Worm (Caenorhabditis elegans): ENCODE results near the gene Y62H9A.14.

Gene Y62H9A.14

DNA sequence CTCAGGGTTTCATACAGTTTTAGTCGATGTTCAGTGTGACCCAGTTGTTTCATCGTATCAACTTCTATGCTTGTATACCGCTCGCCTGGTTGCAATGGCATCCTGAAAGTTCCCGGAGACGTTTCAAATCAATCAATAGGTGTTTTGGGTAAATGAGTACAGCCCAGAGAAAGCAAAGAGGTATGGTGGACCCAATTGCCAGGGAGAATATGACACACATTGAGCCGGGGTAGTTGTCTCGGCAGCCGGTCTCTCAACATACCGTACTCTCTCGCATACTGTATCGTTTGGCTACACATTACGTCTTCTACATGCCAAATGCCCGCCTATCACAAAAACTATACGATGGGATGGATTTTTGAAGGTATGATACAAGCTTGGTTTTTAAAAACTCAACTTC, 23.0 kb upstream of the Y62H9A.14 start, which contains the start of gene Y62H9A.9 (continued):
- TF ChIP-seq ztf-3 (GFP tag; optimal IDR thresholded peaks at IDR 0.05) (no peak), attf-5 (GFP tag; optimal IDR thresholded peaks at IDR 0.05) (no peak), sdz-38 (tag; optimal IDR thresholded peaks at IDR 0.05) (no peak), ama-1 (optimal IDR thresholded peaks at IDR 0.05) (no peak), ama-1 (GFP tag; optimal IDR thresholded peaks at IDR 0.05) (no peak), attf-6 (GFP tag; IDR thresholded peaks at IDR 0.05) (no peak)

DNA sequence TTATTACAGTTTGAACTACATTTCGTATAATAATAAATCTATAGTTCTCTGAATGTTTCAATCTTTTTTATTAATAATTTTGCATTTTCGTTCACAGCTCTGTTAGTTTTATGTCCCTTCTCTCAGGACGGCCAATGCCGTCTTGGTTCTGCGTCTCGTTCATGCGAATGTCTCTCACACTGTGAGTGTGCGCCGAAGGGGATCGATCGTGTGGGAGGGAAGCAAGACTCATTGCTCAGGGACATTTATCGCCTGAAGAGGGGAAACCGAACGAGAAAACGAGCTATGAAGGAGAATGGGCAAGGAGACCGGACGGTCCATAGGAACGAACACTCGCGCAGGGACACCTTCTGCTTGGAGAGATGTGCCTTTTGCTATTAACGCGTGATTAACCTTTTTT, 22.0 kb upstream of the Y62H9A.14 start:
- TF ChIP-seq tbx-9 (tag; optimal IDR thresholded peaks at IDR 0.05; ENCODE audit: borderline replicate concordance) (no peak), lsy-27 (tag; optimal IDR thresholded peaks at IDR 0.05; ENCODE audit: borderline replicate concordance, insufficient read depth) (no peak), K12H6.12 (tag; optimal IDR thresholded peaks at IDR 0.05) (no peak), ekl-4 (GFP tag; IDR thresholded peaks at IDR 0.05) (no peak), fkh-3 (tag; optimal IDR thresholded peaks at IDR 0.05) (no peak), ceh-91 (GFP tag; IDR thresholded peaks at IDR 0.05) (no peak), lin-35 (GFP tag; optimal IDR thresholded peaks at IDR 0.05) (no peak), bed-1 (GFP tag; IDR thresholded peaks at IDR 0.05) (no peak), mes-4 (tag; optimal IDR thresholded peaks at IDR 0.05) (no peak), zfh-2 (GFP tag; conservative IDR thresholded peaks at IDR 0.05) (no peak), D2030.7 (GFP tag; IDR thresholded peaks at IDR 0.05) (no peak), F55B11.4 (tag; optimal IDR thresholded peaks at IDR 0.05; ENCODE audit: borderline replicate concordance, insufficient read depth) (no peak), unc-130 (GFP tag; optimal IDR thresholded peaks at IDR 0.05) (no peak), B0336.3 (GFP tag; IDR thresholded peaks at IDR 0.05) (no peak), Y56A3A.18 (GFP tag; IDR thresholded peaks at IDR 0.05) (no peak), nfyb-1 (GFP tag; IDR thresholded peaks at IDR 0.05) (no peak), B0019.2 (GFP tag; conservative IDR thresholded peaks at IDR 0.05) (no peak), ccch-3 (GFP tag; optimal IDR thresholded peaks at IDR 0.05) (no peak)

DNA sequence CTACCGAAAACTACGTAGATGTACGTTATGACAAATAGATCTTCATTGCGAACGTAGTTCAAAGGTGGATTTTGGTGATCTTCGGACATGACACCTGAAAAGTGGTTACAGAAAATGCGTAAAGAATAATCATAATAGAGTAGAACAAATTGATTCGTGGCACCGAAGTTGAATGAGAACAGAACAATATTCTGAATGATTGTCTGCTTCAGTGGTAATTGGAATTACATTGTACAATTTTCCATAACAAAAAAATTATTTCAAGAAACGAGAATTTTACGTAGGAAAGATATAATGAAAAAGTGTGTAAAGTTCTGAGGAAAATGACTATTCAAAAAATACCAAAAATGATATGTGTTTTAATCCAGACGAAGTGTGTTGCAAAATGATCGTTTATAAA, 18.4 kb upstream of the Y62H9A.14 start, which contains the start of gene Y62H9A.10:
Gene Y62H9A.10, minus strand, starts transcription at position 101 of the 400 bp plus-strand sequence.
- TF ChIP-seq hrde-1 (tag; optimal IDR thresholded peaks at IDR 0.05; ENCODE audit: borderline replicate concordance): no peak
- TF ChIP-seq ama-1 (optimal IDR thresholded peaks at IDR 0.05): no peak
- no peak for TF ChIP-seq ama-1 (GFP tag; optimal IDR thresholded peaks at IDR 0.05)
- no peak for TF ChIP-seq nfya-1 (tag; optimal IDR thresholded peaks at IDR 0.05; ENCODE audit: borderline replicate concordance, insufficient read depth)
- no peak for TF ChIP-seq egl-44 (GFP tag; IDR thresholded peaks at IDR 0.05)
- no peak for TF ChIP-seq Y95B8A.8 (GFP tag; IDR thresholded peaks at IDR 0.05)
- TF ChIP-seq F33H1.4 (GFP tag; IDR thresholded peaks at IDR 0.05): no peak
- TF ChIP-seq F37B4.10 (GFP tag; IDR thresholded peaks at IDR 0.05): no peak
- no peak for TF ChIP-seq ceh-91 (GFP tag; IDR thresholded peaks at IDR 0.05)
- TF ChIP-seq atf-7 (tag; optimal IDR thresholded peaks at IDR 0.05): no peak
- TF ChIP-seq ztf-28 (GFP tag; IDR thresholded peaks at IDR 0.05): no peak
- TF ChIP-seq nhr-27 (tag; optimal IDR thresholded peaks at IDR 0.05): no peak

DNA sequence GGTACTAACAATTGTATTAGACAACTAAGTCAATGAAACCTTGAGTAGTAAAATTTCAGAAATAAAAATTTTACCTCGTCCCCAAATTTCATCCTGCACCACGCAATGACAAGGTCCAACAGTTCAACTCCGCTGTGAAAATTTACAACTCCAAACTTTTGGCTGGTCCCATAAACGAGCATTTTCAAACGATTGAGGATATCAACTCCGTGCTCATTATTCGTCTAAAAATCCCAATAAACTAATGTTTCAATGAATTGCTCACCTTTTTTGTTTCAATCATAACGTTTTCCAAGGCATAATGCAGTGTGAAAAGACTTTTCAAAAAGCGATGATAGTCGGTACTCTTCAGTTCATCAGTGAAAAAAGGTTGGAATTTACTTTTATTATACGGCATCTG, 14.4 kb upstream of the Y62H9A.14 start:
- TF ChIP-seq egl-18 (GFP tag; IDR thresholded peaks at IDR 0.05): no peak
- TF ChIP-seq T26A5.8 (tag; optimal IDR thresholded peaks at IDR 0.05): no peak
- no peak for TF ChIP-seq ztf-3 (GFP tag; optimal IDR thresholded peaks at IDR 0.05)
- no peak for TF ChIP-seq nhr-179 (tag; optimal IDR thresholded peaks at IDR 0.05)
- no peak for TF ChIP-seq lsy-27 (tag; optimal IDR thresholded peaks at IDR 0.05; ENCODE audit: borderline replicate concordance, insufficient read depth)
- TF ChIP-seq snpc-1.3 (tag; optimal IDR thresholded peaks at IDR 0.05; ENCODE audit: insufficient read depth): no peak
- no peak for TF ChIP-seq D2030.7 (GFP tag; IDR thresholded peaks at IDR 0.05)
- no peak for TF ChIP-seq let-607 (tag; optimal IDR thresholded peaks at IDR 0.05)
- no peak for TF ChIP-seq mcd-1 (GFP tag; IDR thresholded peaks at IDR 0.05)
- no peak for TF ChIP-seq fkh-3 (tag; optimal IDR thresholded peaks at IDR 0.05)
- no peak for TF ChIP-seq nhr-120 (GFP tag; IDR thresholded peaks at IDR 0.05)
- TF ChIP-seq hsf-1 (GFP tag; IDR thresholded peaks at IDR 0.05): no peak
- no peak for TF ChIP-seq sdz-38 (tag; optimal IDR thresholded peaks at IDR 0.05)
- no peak for TF ChIP-seq him-1 (tag; optimal IDR thresholded peaks at IDR 0.05)
- no peak for TF ChIP-seq unc-62 (GFP tag; optimal IDR thresholded peaks at IDR 0.05)

Measured in whole organism, young adult.